Worm (Caenorhabditis elegans) whole organism, late embryonic: ENCODE measurements around the gene Y47D7A.7.

Experiments used
- F13H6.1 ChIP-seq: sonication (generic microtip); optimal IDR thresholded peaks from 2 replicates; lab custom pipeline; 2016; ENCODE audit warnings: missing genetic modification characterization, missing compliant biosample characterization
- fkh-6 ChIP-seq: sonication (generic microtip); optimal IDR thresholded peaks from 2 replicates; lab custom pipeline; 2016; ENCODE audit warnings: missing genetic modification characterization, missing compliant biosample characterization
- mec-3 ChIP-seq: sonication (generic microtip); optimal IDR thresholded peaks from 2 replicates; lab custom pipeline; 2016; ENCODE audit warnings: borderline replicate concordance, missing genetic modification characterization, missing compliant biosample characterization
- pqm-1 ChIP-seq: sonication (generic microtip); optimal IDR thresholded peaks from 2 replicates; lab custom pipeline; 2016; ENCODE audit warnings: missing genetic modification characterization, missing compliant biosample characterization

DNA sequence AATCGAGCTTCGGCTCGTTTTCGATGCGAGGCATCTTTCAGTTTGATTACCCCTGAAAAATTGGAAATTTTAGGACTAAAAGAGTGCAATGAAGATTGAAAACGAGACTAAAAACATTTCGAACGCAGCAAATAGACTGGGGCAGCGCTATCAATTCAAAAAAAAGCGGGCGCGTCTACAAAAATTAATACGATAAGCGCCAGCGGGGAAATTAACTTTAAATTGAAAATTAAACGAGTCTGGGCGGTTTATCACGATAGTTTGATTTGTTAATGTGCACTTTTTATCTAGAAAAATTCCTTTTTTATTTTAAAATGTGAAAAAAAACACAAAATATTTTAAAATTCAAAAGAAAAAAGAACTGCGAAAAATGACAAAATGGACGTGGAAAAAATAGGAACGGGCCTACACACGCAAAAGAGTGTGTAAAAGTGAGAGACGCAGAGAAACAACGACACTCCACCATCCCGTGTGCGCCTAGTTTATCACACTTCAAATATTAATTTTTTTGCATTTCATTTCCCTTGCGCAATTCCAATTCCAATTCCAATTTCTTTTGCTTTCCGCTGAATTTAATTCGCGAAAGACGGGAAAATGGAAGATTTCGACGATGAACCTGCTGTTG is 48.2 kb downstream of the Y47D7A.7 start, which contains the start of the genes gmpr-1 and fipp-1:
- no peak for TF ChIP-seq fkh-6 (tag; lab: Kevin White, UChicago)
- TF ChIP-seq F13H6.1 (tag; lab: Kevin White, UChicago), result no peak
- TF ChIP-seq pqm-1 (tag; lab: Kevin White, UChicago), result no peak
- no peak for TF ChIP-seq mec-3 (tag; lab: Kevin White, UChicago)
